Fruit fly (Drosophila melanogaster): ENCODE data around the gene CG15482.

dm6 chr2L:13195822-13196221, 15.8 kb downstream of the CG15482 start:
- no peak for TF ChIP-seq D1 (tag; optimal IDR thresholded peaks at IDR 0.05)
- no peak for TF ChIP-seq Pif1B (GFP tag; optimal IDR thresholded peaks at IDR 0.05)
- no peak for TF ChIP-seq CG8301 (tag; optimal IDR thresholded peaks at IDR 0.05)
- no peak for TF ChIP-seq CG12605 (GFP tag; IDR thresholded peaks at IDR 0.05)
- TF ChIP-seq CG10348 (GFP tag; IDR thresholded peaks at IDR 0.05): no peak
- no peak for TF ChIP-seq EcR (GFP tag; optimal IDR thresholded peaks at IDR 0.05)
- no peak for TF ChIP-seq CG8159 (tag; optimal IDR thresholded peaks at IDR 0.05)
- no peak for TF ChIP-seq CG13204 (GFP tag; optimal IDR thresholded peaks at IDR 0.05)
- TF ChIP-seq Ets98B (GFP tag; IDR thresholded peaks at IDR 0.05): no peak
- no peak for TF ChIP-seq gl (tag; optimal IDR thresholded peaks at IDR 0.05)
- no peak for TF ChIP-seq CG9948 (tag; optimal IDR thresholded peaks at IDR 0.05)
